Worm (Caenorhabditis elegans) whole organism, late embryonic: ENCODE measurements around the gene ZK470.14.

Source experiments
- C38D4.7 ChIP-seq: fragments of 200-800 bp; sonication (Bioruptor generic); optimal IDR thresholded peaks from 2 replicates; lab custom pipeline; 2018; ENCODE audit warnings: mild to moderate bottlenecking, missing genetic modification characterization, moderate library complexity, missing compliant biosample characterization
- K02D7.2 ChIP-seq: sonication (generic microtip); optimal IDR thresholded peaks from 2 replicates; lab custom pipeline; 2017; ENCODE audit warnings: mild to moderate bottlenecking, missing genetic modification characterization, missing compliant biosample characterization
- K09A11.1 ChIP-seq: sonication (generic microtip); optimal IDR thresholded peaks from 2 replicates; lab custom pipeline; 2017; ENCODE audit warnings: antibody characterized with exemption, mild to moderate bottlenecking, missing genetic modification characterization, missing compliant biosample characterization; ENCODE audit not compliant: insufficient read depth
- ama-1 ChIP-seq: fragments of 150-350 bp; optimal IDR thresholded peaks from 2 replicates; lab custom pipeline; 2014
- ceh-14 ChIP-seq: sonication (generic microtip); optimal IDR thresholded peaks from 2 replicates; lab custom pipeline; 2016; ENCODE audit warnings: missing genotype, missing genetic modification characterization, missing compliant biosample characterization
- ceh-19 ChIP-seq: fragments of 200-800 bp; sonication (Bioruptor generic); optimal IDR thresholded peaks from 2 replicates; lab custom pipeline; 2018; ENCODE audit warnings: mild to moderate bottlenecking, missing genetic modification characterization, missing compliant biosample characterization
- ceh-2 ChIP-seq: sonication (generic microtip); optimal IDR thresholded peaks from 2 replicates; lab custom pipeline; 2016; ENCODE audit warnings: missing genotype, missing genetic modification characterization, missing compliant biosample characterization
- ceh-24 ChIP-seq: sonication (generic microtip); optimal IDR thresholded peaks from 2 replicates; lab custom pipeline; 2016; ENCODE audit warnings: mild to moderate bottlenecking, missing genetic modification characterization, missing compliant biosample characterization
- ceh-31 ChIP-seq: sonication (generic microtip); optimal IDR thresholded peaks from 2 replicates; lab custom pipeline; 2016; ENCODE audit warnings: missing genetic modification characterization, missing compliant biosample characterization
- ceh-34 ChIP-seq: sonication (generic microtip); optimal IDR thresholded peaks from 2 replicates; lab custom pipeline; 2016; ENCODE audit warnings: mild to moderate bottlenecking, missing genetic modification characterization, missing compliant biosample characterization
- dve-1 ChIP-seq: sonication (generic microtip); optimal IDR thresholded peaks from 2 replicates; lab custom pipeline; 2017; ENCODE audit warnings: antibody characterized with exemption, mild to moderate bottlenecking, missing genetic modification characterization, missing compliant biosample characterization
- elt-2 ChIP-seq: sonication (generic microtip); optimal IDR thresholded peaks from 2 replicates; lab custom pipeline; 2016; ENCODE audit warnings: missing genetic modification reagents, missing genetic modification characterization, missing compliant biosample characterization
- eyg-1 ChIP-seq: sonication (generic microtip); optimal IDR thresholded peaks from 2 replicates; lab custom pipeline; 2016; ENCODE audit warnings: missing genotype, missing genetic modification characterization, missing compliant biosample characterization
- gmeb-2 ChIP-seq: sonication (generic microtip); optimal IDR thresholded peaks from 2 replicates; lab custom pipeline; 2016; ENCODE audit warnings: missing genetic modification characterization, inconsistent platforms, missing compliant biosample characterization
- hlh-13 ChIP-seq: fragments of 200-800 bp; sonication (Bioruptor generic); optimal IDR thresholded peaks from 2 replicates; lab custom pipeline; 2018; ENCODE audit warnings: mild to moderate bottlenecking, missing genetic modification characterization, missing compliant biosample characterization
- hlh-30 ChIP-seq: sonication (generic microtip); optimal IDR thresholded peaks from 2 replicates; lab custom pipeline; 2017; ENCODE audit warnings: antibody characterized with exemption, missing genetic modification characterization, missing compliant biosample characterization; ENCODE audit not compliant: insufficient read depth
- hlh-8 ChIP-seq: sonication (generic microtip); optimal IDR thresholded peaks from 2 replicates; lab custom pipeline; 2016; ENCODE audit warnings: missing genotype, missing genetic modification characterization, missing compliant biosample characterization
- mec-3 ChIP-seq: sonication (generic microtip); optimal IDR thresholded peaks from 2 replicates; lab custom pipeline; 2016; ENCODE audit warnings: borderline replicate concordance, missing genetic modification characterization, missing compliant biosample characterization
- nhr-11 ChIP-seq: fragments of 150-350 bp; optimal IDR thresholded peaks from 2 replicates; lab custom pipeline; 2014; ENCODE audit warnings: missing biosample characterization, missing genetic modification characterization
- nhr-232 ChIP-seq: sonication (generic microtip); optimal IDR thresholded peaks from 2 replicates; lab custom pipeline; 2016; ENCODE audit warnings: missing genetic modification characterization, missing compliant biosample characterization
- odd-2 ChIP-seq: sonication (generic microtip); optimal IDR thresholded peaks from 2 replicates; lab custom pipeline; 2017; ENCODE audit warnings: antibody characterized with exemption, mild to moderate bottlenecking, missing genetic modification characterization, missing compliant biosample characterization
- pat-9 ChIP-seq: fragments of 200-800 bp; sonication (Bioruptor generic); optimal IDR thresholded peaks from 2 replicates; lab custom pipeline; 2018; ENCODE audit warnings: mild to moderate bottlenecking, missing genetic modification characterization, moderate library complexity, missing compliant biosample characterization
- pax-1 ChIP-seq: fragments of 150-350 bp; optimal IDR thresholded peaks from 2 replicates; lab custom pipeline; 2014; ENCODE audit warnings: missing biosample characterization, missing genetic modification characterization
- pha-2 ChIP-seq: sonication (generic microtip); optimal IDR thresholded peaks from 2 replicates; lab custom pipeline; 2017; ENCODE audit warnings: mild to moderate bottlenecking, missing genetic modification characterization, missing compliant biosample characterization
- pha-4 ChIP-seq: fragments of 150-350 bp; optimal IDR thresholded peaks from 2 replicates; lab custom pipeline; 2018; ENCODE audit warnings: missing biosample characterization, missing genetic modification reagents, missing genetic modification characterization
- pros-1 ChIP-seq: fragments of 150-350 bp; optimal IDR thresholded peaks from 2 replicates; lab custom pipeline; 2014; ENCODE audit warnings: missing biosample characterization, missing genetic modification reagents, missing genetic modification characterization
- rnt-1 ChIP-seq: sonication (generic microtip); optimal IDR thresholded peaks from 2 replicates; lab custom pipeline; 2016; ENCODE audit warnings: missing genetic modification characterization, missing compliant biosample characterization
- sdc-2 ChIP-seq: sonication (generic microtip); optimal IDR thresholded peaks from 2 replicates; lab custom pipeline; 2016; ENCODE audit warnings: missing genotype, missing genetic modification characterization, missing compliant biosample characterization
- sox-4 ChIP-seq: sonication (generic microtip); optimal IDR thresholded peaks from 2 replicates; lab custom pipeline; 2017; ENCODE audit warnings: mild to moderate bottlenecking, missing genetic modification characterization, inconsistent platforms, missing compliant biosample characterization
- syd-9 ChIP-seq: sonication (generic microtip); optimal IDR thresholded peaks from 2 replicates; lab custom pipeline; 2016; ENCODE audit warnings: mild to moderate bottlenecking, missing genetic modification characterization, moderate library complexity, missing compliant biosample characterization
- ttx-3 ChIP-seq: sonication (generic microtip); optimal IDR thresholded peaks from 2 replicates; lab custom pipeline; 2016; ENCODE audit warnings: missing genetic modification reagents, missing genetic modification characterization, missing compliant biosample characterization
- unc-42 ChIP-seq: sonication (generic microtip); optimal IDR thresholded peaks from 2 replicates; lab custom pipeline; 2016; ENCODE audit warnings: missing genotype, missing genetic modification characterization, missing compliant biosample characterization
- unc-55 ChIP-seq: sonication (generic microtip); optimal IDR thresholded peaks from 2 replicates; lab custom pipeline; 2017; ENCODE audit warnings: missing biosample characterization, missing genetic modification reagents, missing genetic modification characterization
- zip-5 ChIP-seq: sonication (generic microtip); optimal IDR thresholded peaks from 2 replicates; lab custom pipeline; 2016; ENCODE audit warnings: missing genetic modification characterization, missing compliant biosample characterization
- ztf-16 ChIP-seq: sonication (generic microtip); optimal IDR thresholded peaks from 2 replicates; lab custom pipeline; 2017; ENCODE audit warnings: missing genetic modification characterization, missing compliant biosample characterization

Gene ZK470.14

DNA sequence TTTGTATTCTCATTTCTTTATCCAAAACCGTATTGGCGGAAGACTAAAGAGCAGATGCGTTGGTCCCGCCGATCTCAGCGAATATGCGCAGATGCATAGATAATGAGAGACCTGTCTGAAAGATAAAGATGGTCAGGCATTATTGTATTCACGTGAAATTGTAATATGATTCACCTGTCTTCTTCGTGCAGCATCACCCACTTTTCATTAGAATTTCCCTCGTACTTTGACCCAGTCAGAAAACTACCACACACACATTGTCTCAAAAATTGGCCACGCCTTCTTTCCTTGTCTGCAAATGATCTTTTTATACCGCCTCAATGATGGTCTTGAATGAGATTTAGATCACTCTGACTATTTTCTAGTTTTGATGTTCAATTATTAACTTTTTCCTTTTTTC is 21.2 kb upstream of the ZK470.14 start:
- TF ChIP-seq zip-5 (tag; lab: Kevin White, UChicago), result no peak
- TF ChIP-seq K09A11.1, result no peak

DNA sequence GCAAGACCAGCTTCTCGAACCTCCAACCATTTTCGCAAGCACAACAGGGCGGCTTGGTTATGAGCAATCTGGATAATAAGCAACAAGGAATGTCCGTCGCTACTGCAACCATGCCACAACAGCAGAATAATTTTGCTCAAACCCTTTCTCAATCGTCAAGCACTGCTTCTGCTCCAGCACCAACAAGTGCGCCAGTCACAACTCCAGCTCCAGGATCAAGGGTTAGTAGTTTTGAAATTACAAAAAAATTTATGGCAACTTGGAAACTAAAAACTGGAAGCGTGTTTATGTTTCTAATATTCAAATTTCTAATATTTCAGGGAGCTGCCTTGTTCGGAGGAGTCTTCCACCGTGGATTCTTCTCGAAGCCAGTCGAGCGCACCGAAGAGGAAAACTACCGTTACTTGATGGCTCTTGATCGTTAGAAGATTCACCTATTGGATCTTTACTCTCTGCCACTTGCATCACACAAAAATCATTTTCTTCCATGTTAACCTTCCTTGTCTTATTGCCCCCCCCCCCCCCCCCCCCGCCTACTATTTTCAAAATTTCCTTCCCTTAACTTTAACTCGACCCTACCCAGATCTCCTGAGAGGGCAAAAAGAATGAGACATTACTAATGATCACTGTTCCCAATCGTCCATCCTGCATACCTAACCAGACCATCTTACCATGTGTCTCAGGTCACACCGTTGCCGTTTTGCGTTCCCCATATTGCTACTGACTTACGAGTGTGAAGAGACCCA is 20.3 kb upstream of the ZK470.14 start:
- TF ChIP-seq pha-2, result no peak
- TF ChIP-seq ceh-19, result no peak
- TF ChIP-seq dve-1 (tag; lab: Kevin White, UChicago), result no peak
- TF ChIP-seq sdc-2 (tag; lab: Kevin White, UChicago), result no peak
- TF ChIP-seq zip-5 (tag; lab: Kevin White, UChicago), result no peak
- TF ChIP-seq ceh-34 (tag; lab: Kevin White, UChicago), result no peak
- TF ChIP-seq syd-9 (tag; lab: Kevin White, UChicago), result no peak
- TF ChIP-seq K09A11.1, result no peak

DNA sequence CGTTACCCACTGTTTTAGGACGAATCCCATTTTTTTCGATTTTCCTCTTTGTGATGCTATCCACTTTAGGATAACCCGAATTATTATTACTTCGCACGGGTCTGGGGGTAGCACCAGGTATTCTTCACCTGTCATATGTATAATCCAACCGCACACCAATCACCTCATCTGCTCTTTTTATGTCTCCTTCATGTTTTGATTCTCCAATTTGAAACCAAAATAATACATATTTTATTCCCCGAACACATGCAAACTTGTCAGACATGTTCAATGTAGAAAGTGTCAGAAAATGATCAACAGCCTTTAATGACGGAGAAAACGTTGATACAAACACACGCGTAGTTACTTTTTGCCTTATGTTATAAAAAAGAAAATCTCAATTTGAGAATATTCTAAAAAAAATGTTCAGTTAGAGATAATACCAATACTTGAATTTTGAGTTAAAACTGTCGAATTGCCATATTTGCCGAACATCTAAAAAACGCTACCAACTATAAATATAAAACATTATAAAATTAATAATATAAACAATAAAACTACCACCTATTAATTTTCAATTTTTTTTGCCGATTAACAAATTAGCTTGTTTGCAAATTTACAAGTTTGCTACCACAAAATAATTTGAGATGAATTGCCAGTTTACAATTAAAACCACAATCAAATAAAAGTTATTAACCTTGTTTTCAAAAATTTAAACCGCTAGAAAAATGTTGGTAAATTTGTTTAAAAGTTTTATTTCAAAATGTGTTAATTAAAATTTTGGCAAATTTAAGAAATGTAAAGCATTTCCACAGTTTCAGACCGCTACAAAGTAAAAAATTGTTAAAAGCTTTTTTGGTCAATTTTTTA is 19.4 kb upstream of the ZK470.14 start:
- TF ChIP-seq pha-4 (tag; lab: Kevin White, UChicago) (no peak), sdc-2 (tag; lab: Kevin White, UChicago) (no peak), rnt-1 (tag; lab: Kevin White, UChicago) (no peak), eyg-1 (tag; lab: Kevin White, UChicago) (no peak), ceh-2 (no peak), elt-2 (tag; lab: Kevin White, UChicago) (no peak), mec-3 (tag; lab: Kevin White, UChicago) (no peak), nhr-232 (tag; lab: Kevin White, UChicago) (no peak), ceh-31 (tag; lab: Kevin White, UChicago) (no peak), pat-9 (tag; lab: Kevin White, UChicago) (no peak)

DNA sequence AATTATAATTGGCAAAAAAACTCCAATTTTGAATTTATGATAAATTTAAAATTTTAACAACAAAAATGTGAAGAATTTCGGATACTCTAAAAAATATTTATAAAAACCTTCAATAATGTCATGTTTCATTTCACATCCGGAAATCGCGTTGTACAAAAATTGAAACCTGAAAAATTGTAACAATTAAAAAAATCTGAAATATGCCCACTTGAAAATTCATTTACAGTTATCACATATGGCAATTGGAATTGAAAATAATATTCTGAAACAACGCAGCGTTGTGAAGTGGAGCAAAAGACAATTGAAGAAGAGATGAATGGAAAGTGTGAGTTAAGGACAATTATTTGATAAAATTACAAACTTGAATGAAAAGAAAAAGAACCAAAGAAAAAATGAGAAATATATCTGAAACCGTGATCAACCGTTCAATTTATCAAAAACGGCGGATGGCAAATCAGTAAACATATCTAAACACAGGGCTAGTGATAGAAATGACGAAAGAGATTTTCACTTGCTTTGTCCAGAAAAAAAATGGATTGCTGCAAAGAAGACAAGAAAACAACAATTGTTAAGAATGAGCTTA is 18.7 kb upstream of the ZK470.14 start:
- no peak for TF ChIP-seq ttx-3 (tag; lab: Kevin White, UChicago)
- TF ChIP-seq nhr-232 (tag; lab: Kevin White, UChicago), result no peak
- TF ChIP-seq sox-4 (tag; lab: Kevin White, UChicago), result no peak
- no peak for TF ChIP-seq C38D4.7
- no peak for TF ChIP-seq hlh-13 (GFP tag; lab: Kevin White, UChicago)
- no peak for TF ChIP-seq hlh-30 (tag; lab: Kevin White, UChicago)
- TF ChIP-seq elt-2 (tag; lab: Kevin White, UChicago), result no peak
- TF ChIP-seq eyg-1 (tag; lab: Kevin White, UChicago), result no peak
- no peak for TF ChIP-seq nhr-11 (tag; lab: Kevin White, UChicago)
- no peak for TF ChIP-seq gmeb-2 (tag; lab: Kevin White, UChicago)
- no peak for TF ChIP-seq ceh-24 (tag; lab: Kevin White, UChicago)
- TF ChIP-seq unc-42 (tag; lab: Kevin White, UChicago), result no peak
- TF ChIP-seq unc-55 (GFP tag; lab: Kevin White, UChicago), result no peak
- TF ChIP-seq pax-1 (tag; lab: Kevin White, UChicago), result no peak
- no peak for TF ChIP-seq ceh-14
- no peak for TF ChIP-seq ama-1
- no peak for TF ChIP-seq ztf-16 (tag; lab: Kevin White, UChicago)

DNA sequence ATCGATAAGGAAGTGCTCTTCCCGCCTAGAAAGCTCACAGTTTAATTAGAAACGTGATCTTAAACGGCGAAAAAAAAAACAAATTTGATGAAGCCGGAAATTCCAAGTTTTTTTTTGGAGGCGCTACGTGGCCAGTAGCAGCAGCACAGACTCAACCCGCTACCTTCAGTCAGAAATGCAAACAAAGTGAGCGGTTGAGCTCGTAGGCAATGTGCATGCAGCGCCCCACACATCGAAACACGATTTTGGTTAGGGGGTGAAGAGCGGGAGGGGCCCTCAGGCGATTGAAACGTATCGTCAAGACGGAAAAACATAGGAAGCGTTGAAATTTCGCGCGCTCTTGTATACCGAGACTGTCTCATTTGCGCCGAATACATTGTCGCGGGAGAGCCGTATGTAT is 16.0 kb upstream of the ZK470.14 start:
- TF ChIP-seq K02D7.2 (tag; lab: Kevin White, UChicago) (no peak), sox-4 (tag; lab: Kevin White, UChicago) (no peak), ceh-31 (tag; lab: Kevin White, UChicago) (peak; percentile 21), pat-9 (tag; lab: Kevin White, UChicago) (no peak), sdc-2 (tag; lab: Kevin White, UChicago) (no peak), odd-2 (tag; lab: Kevin White, UChicago) (no peak), pros-1 (no peak), hlh-8 (tag; lab: Kevin White, UChicago) (no peak), pax-1 (tag; lab: Kevin White, UChicago) (no peak)
